Worm (Caenorhabditis elegans) whole organism, L3 larva: ENCODE results near the gene K09E3.2.

Experiments
- ZK546.5 ChIP-seq: sonication (generic microtip); optimal IDR thresholded peaks from 2 replicates; lab custom pipeline; 2017; ENCODE audit warnings: missing biosample characterization, missing genetic modification characterization
- aly-2 ChIP-seq: fragments of 150-350 bp; optimal IDR thresholded peaks from 2 replicates; lab custom pipeline; 2014; ENCODE audit warnings: missing biosample characterization, missing genetic modification characterization
- ama-1 ChIP-seq: fragments of 150-350 bp; optimal IDR thresholded peaks from 2 replicates; lab custom pipeline; 2018
- ceh-16 ChIP-seq: sonication (generic microtip); optimal IDR thresholded peaks from 2 replicates; lab custom pipeline; 2017; ENCODE audit warnings: missing biosample characterization, missing genetic modification characterization
- ceh-28 ChIP-seq: fragments of 150-350 bp; optimal IDR thresholded peaks from 2 replicates; lab custom pipeline; 2014; ENCODE audit warnings: missing biosample characterization, missing genetic modification reagents, missing genetic modification characterization
- ceh-9 ChIP-seq: sonication (generic microtip); optimal IDR thresholded peaks from 2 replicates; lab custom pipeline; 2018; ENCODE audit warnings: missing biosample characterization, missing genetic modification characterization
- daf-12 ChIP-seq: fragments of 150-350 bp; optimal IDR thresholded peaks from 2 replicates; lab custom pipeline; 2014; ENCODE audit warnings: missing biosample characterization, missing genetic modification reagents, missing genetic modification characterization
- egl-5 ChIP-seq: fragments of 150-350 bp; optimal IDR thresholded peaks from 2 replicates; lab custom pipeline; 2017; ENCODE audit warnings: missing biosample characterization, missing genetic modification reagents, missing genetic modification characterization, inconsistent platforms
- elt-1 ChIP-seq: fragments of 150-350 bp; optimal IDR thresholded peaks from 2 replicates; lab custom pipeline; 2014; ENCODE audit warnings: missing biosample characterization, missing genetic modification characterization
- elt-2 ChIP-seq: sonication (generic microtip); optimal IDR thresholded peaks from 2 replicates; lab custom pipeline; 2016; ENCODE audit warnings: missing genetic modification reagents, mild to moderate bottlenecking, missing genetic modification characterization, missing compliant biosample characterization
- elt-3 ChIP-seq, 3 experiments: fragments of 150-350 bp in 1 of 3; sonication (generic microtip) in 2 of 3; optimal IDR thresholded peaks; 2 replicates in 2 of 3; 4 replicates in 1 of 3; lab custom pipeline; 2014 to 2017; ENCODE audit warnings: missing biosample characterization in 3 of 3, missing genetic modification characterization in 3 of 3
- eor-1 ChIP-seq, 2 experiments: fragments of 150-350 bp; optimal IDR thresholded peaks; 2 replicates each; lab custom pipeline; 2014 to 2018; ENCODE audit warnings: missing biosample characterization in 2 of 2, missing genetic modification characterization in 2 of 2
- fkh-10 ChIP-seq: sonication (generic microtip); optimal IDR thresholded peaks from 2 replicates; lab custom pipeline; 2017; ENCODE audit warnings: missing biosample characterization, missing genetic modification reagents, missing genetic modification characterization
- fkh-2 ChIP-seq: fragments of 150-350 bp; optimal IDR thresholded peaks from 2 replicates; lab custom pipeline; 2014; ENCODE audit warnings: missing biosample characterization, missing genetic modification reagents, missing genetic modification characterization
- fos-1 ChIP-seq: fragments of 150-350 bp; optimal IDR thresholded peaks from 2 replicates; lab custom pipeline; 2014; ENCODE audit warnings: missing biosample characterization, missing genetic modification characterization
- hmg-11 ChIP-seq: sonication (generic microtip); optimal IDR thresholded peaks from 2 replicates; lab custom pipeline; 2016; ENCODE audit warnings: missing genetic modification characterization, missing compliant biosample characterization
- lin-15B ChIP-seq: fragments of 150-350 bp; optimal IDR thresholded peaks from 2 replicates; lab custom pipeline; 2014; ENCODE audit warnings: missing biosample characterization, missing genetic modification characterization
- lin-39 ChIP-seq: fragments of 150-350 bp; optimal IDR thresholded peaks from 2 replicates; lab custom pipeline; 2018; ENCODE audit warnings: missing biosample characterization, missing genetic modification reagents, missing genetic modification characterization
- lsy-12 ChIP-seq: sonication (generic microtip); optimal IDR thresholded peaks from 2 replicates; lab custom pipeline; 2016; ENCODE audit warnings: mild to moderate bottlenecking, missing genetic modification characterization, missing compliant biosample characterization
- nfya-1 ChIP-seq: sonication (generic microtip); optimal IDR thresholded peaks from 2 replicates; lab custom pipeline; 2017; ENCODE audit warnings: missing genetic modification characterization, mild to moderate bottlenecking, missing compliant biosample characterization, antibody characterized with exemption, moderate library complexity; ENCODE audit not compliant: insufficient read depth
- nhr-12 ChIP-seq: fragments of 150-350 bp; optimal IDR thresholded peaks from 2 replicates; lab custom pipeline; 2014; ENCODE audit warnings: missing biosample characterization, missing genetic modification characterization
- nhr-23 ChIP-seq: fragments of 150-350 bp; optimal IDR thresholded peaks from 2 replicates; lab custom pipeline; 2014; ENCODE audit warnings: missing biosample characterization, missing genetic modification reagents, missing genetic modification characterization
- nhr-25 ChIP-seq: sonication (generic microtip); optimal IDR thresholded peaks from 2 replicates; lab custom pipeline; 2017; ENCODE audit warnings: missing biosample characterization, missing genetic modification characterization
- nhr-28 ChIP-seq: fragments of 150-350 bp; optimal IDR thresholded peaks from 2 replicates; lab custom pipeline; 2014; ENCODE audit warnings: missing biosample characterization, missing genetic modification characterization
- nhr-43 ChIP-seq: sonication (generic microtip); optimal IDR thresholded peaks from 2 replicates; lab custom pipeline; 2016; ENCODE audit warnings: mild to moderate bottlenecking, missing genetic modification characterization, missing compliant biosample characterization; ENCODE audit not compliant: poor library complexity, severe bottlenecking
- nhr-67 ChIP-seq: fragments of 150-350 bp; optimal IDR thresholded peaks from 2 replicates; lab custom pipeline; 2014; ENCODE audit warnings: missing biosample characterization, missing genetic modification characterization
- nhr-76 ChIP-seq: fragments of 150-350 bp; sonication (generic microtip); optimal IDR thresholded peaks from 5 replicates; lab custom pipeline; 2014; ENCODE audit warnings: missing biosample characterization, missing genetic modification characterization
- nhr-77 ChIP-seq: fragments of 150-350 bp; optimal IDR thresholded peaks from 2 replicates; lab custom pipeline; 2014; ENCODE audit warnings: missing biosample characterization, missing genetic modification characterization
- pha-4 ChIP-seq: fragments of 150-350 bp; optimal IDR thresholded peaks from 2 replicates; lab custom pipeline; 2014; ENCODE audit warnings: missing biosample characterization, missing genetic modification reagents, missing genetic modification characterization
- pqm-1 ChIP-seq: fragments of 150-350 bp; optimal IDR thresholded peaks from 2 replicates; lab custom pipeline; 2017; ENCODE audit warnings: missing biosample characterization, missing genetic modification characterization, inconsistent platforms
- sea-2 ChIP-seq: fragments of 150-350 bp; sonication (generic microtip); optimal IDR thresholded peaks from 4 replicates; lab custom pipeline; 2014; ENCODE audit warnings: missing biosample characterization, missing genetic modification reagents, missing genetic modification characterization
- skn-1 ChIP-seq: fragments of 150-350 bp; optimal IDR thresholded peaks from 2 replicates; lab custom pipeline; 2014; ENCODE audit warnings: missing biosample characterization, missing genetic modification characterization
- snpc-4 ChIP-seq: fragments of 150-350 bp; optimal IDR thresholded peaks from 2 replicates; lab custom pipeline; 2014; ENCODE audit warnings: missing biosample characterization, missing genetic modification characterization
- unc-39 ChIP-seq: sonication (generic microtip); optimal IDR thresholded peaks from 4 replicates; lab custom pipeline; 2017; ENCODE audit warnings: missing biosample characterization, missing genetic modification characterization
- unc-62 ChIP-seq: fragments of 150-350 bp; sonication (generic microtip); optimal IDR thresholded peaks from 4 replicates; lab custom pipeline; 2014; ENCODE audit warnings: missing biosample characterization, missing genetic modification reagents, missing genetic modification characterization
- zag-1 ChIP-seq: fragments of 150-350 bp; optimal IDR thresholded peaks from 2 replicates; lab custom pipeline; 2014; ENCODE audit warnings: missing biosample characterization, missing genetic modification characterization

Gene K09E3.2

DNA sequence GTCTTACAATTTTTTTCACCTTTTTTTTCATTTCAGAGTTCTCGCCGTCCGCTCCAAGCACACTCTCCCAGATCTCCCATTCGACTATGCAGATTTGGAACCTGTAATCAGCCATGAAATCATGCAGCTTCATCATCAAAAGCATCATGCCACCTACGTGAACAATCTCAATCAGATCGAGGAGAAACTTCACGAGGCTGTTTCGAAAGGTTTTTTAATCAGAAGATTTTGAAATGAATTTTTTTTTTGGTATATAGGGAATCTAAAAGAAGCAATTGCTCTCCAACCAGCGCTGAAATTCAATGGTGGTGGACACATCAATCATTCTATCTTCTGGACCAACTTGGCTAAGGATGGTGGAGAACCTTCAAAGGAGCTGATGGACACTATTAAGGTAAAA lies 24.3 kb upstream of the K09E3.2 start, which contains the start of gene C08A9.3:
C08A9.3 (minus strand) TSS at position 101 of the 400 bp plus-strand sequence.
- TF ChIP-seq ZK546.5 (tag; lab: Kevin White, UChicago) (no peak), pqm-1 (tag; lab: Kevin White, UChicago) (no peak), egl-5 (tag; lab: Kevin White, UChicago) (no peak), lin-15B (tag; lab: Kevin White, UChicago) (no peak), hmg-11 (tag; lab: Kevin White, UChicago) (no peak), ceh-28 (no peak), lsy-12 (tag; lab: Kevin White, UChicago) (no peak), daf-12 (tag; lab: Kevin White, UChicago) (no peak), sea-2 (GFP tag; lab: Kevin White, UChicago) (no peak), lin-39 (tag; lab: Kevin White, UChicago) (no peak), fkh-10 (no peak), unc-62 (GFP tag; lab: Kevin White, UChicago) (no peak), fkh-2 (tag; lab: Kevin White, UChicago) (no peak)

DNA sequence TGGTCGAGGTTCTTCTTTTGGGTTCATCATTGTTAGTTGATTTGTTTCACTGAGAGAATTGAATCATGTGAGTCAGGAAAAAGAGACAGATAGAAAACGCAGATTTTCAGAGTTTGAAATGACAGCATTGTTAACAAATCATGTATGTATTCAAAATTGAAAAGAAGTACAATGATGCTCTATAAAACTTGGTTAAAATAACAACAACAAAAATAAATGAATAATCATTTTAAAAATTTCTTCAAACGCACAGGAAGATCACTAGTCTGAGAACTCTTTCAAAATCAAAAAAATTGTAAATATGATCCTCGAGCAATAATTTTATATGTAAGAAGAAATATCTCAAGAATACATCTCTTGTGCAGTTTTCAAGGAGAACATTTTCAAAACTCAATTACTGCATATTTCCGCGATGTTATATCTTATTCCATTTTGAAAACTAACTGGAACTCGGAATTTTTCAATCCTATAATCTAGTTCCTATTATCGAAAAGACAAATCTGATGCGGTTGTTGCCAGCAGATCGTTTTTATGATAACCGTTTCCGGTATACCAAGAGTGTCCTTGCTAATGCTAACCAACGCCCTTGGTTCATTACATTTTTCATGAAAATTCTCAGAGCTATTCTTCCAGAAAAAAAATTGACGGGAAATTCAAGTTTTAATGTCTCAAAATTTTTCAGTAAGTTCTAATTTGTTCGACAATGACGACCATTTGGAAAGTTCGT lies 20.8 kb upstream of the K09E3.2 start, which contains the start of gene lido-1:
lido-1 (minus strand) TSS at position 51 of the 727 bp plus-strand sequence.
- peak; percentile 66 for TF ChIP-seq elt-1
- no peak for TF ChIP-seq unc-62 (GFP tag; lab: Kevin White, UChicago)

DNA sequence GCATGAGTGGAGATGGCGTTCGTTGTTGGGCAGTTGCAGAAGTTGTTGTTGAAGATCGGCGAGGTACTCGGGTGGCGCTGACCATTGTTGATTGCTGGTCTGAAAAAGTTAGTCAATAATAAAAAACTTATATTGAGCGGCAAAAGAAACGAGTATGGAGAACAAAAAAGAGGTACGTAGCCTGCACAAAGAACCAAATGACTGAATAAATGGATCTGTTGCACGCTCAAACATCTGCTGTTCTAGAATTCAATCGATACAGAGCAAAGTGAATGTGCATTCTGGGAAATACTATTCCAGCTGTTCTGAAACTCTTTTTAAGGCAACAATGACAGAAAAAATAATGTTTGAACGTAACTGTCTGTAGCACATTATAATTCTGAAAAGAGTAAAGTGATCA lies 16.8 kb upstream of the K09E3.2 start, which contains the start of gene lido-2:
lido-2 (minus strand) TSS at position 101 of the 400 bp plus-strand sequence.
- no peak for TF ChIP-seq nhr-28 (tag; lab: Kevin White, UChicago)
- TF ChIP-seq nhr-43 (tag; lab: Kevin White, UChicago), result no peak
- no peak for TF ChIP-seq unc-39 (tag; lab: Kevin White, UChicago)
- TF ChIP-seq ceh-9, result no peak
- TF ChIP-seq pha-4 (tag; lab: Kevin White, UChicago), result no peak
- TF ChIP-seq lsy-12 (tag; lab: Kevin White, UChicago), result no peak

- TF ChIP-seq ama-1 (lab: Kevin White, UChicago) (no peak), snpc-4 (tag; lab: Kevin White, UChicago) (no peak), aly-2 (tag; lab: Kevin White, UChicago) (no peak), zag-1 (tag; lab: Kevin White, UChicago) (no peak), nfya-1 (tag; lab: Kevin White, UChicago) (no peak), eor-1 (tag; optimal IDR thresholded peaks at IDR 0.05; lab: Kevin White, UChicago) (no peak), elt-1 (no peak), elt-2 (tag; lab: Kevin White, UChicago) (no peak), nhr-76 (tag; lab: Kevin White, UChicago) (no peak), lsy-12 (tag; lab: Kevin White, UChicago) (no peak), nhr-67 (no peak), elt-3 (tag; optimal IDR thresholded peaks at IDR 0.05; lab: Kevin White, UChicago) (no peak), nhr-12 (tag; lab: Kevin White, UChicago) (no peak), pqm-1 (tag; lab: Kevin White, UChicago) (no peak), nhr-77 (tag; lab: Kevin White, UChicago) (no peak), ZK546.5 (tag; lab: Kevin White, UChicago) (no peak), fos-1 (no peak), sea-2 (GFP tag; lab: Kevin White, UChicago) (no peak)
Observed at ce11 chrX:17107670-17108069, 9.8 kb upstream of the K09E3.2 start, which contains the start of gene lido-4. lido-4 (minus strand) TSS chrX:17107770.

- TF ChIP-seq nhr-25 (tag; lab: Kevin White, UChicago), result no peak
- no peak for TF ChIP-seq ceh-16
- no peak for TF ChIP-seq daf-12 (tag; lab: Kevin White, UChicago)
- TF ChIP-seq snpc-4 (tag; lab: Kevin White, UChicago), result no peak
- no peak for TF ChIP-seq skn-1 (tag; lab: Kevin White, UChicago)
- no peak for TF ChIP-seq nhr-43 (tag; lab: Kevin White, UChicago)
- no peak for TF ChIP-seq fkh-10
- TF ChIP-seq nhr-23, result no peak
- TF ChIP-seq nhr-28 (tag; lab: Kevin White, UChicago), result no peak
Observed at ce11 chrX:17110555-17110954, 6.9 kb upstream of the K09E3.2 start, which contains the start of gene lido-5. lido-5 (minus strand) TSS chrX:17110655.
